Worm (Caenorhabditis elegans): ENCODE data around the gene ift-43.

The ift-43 gene

DNA sequence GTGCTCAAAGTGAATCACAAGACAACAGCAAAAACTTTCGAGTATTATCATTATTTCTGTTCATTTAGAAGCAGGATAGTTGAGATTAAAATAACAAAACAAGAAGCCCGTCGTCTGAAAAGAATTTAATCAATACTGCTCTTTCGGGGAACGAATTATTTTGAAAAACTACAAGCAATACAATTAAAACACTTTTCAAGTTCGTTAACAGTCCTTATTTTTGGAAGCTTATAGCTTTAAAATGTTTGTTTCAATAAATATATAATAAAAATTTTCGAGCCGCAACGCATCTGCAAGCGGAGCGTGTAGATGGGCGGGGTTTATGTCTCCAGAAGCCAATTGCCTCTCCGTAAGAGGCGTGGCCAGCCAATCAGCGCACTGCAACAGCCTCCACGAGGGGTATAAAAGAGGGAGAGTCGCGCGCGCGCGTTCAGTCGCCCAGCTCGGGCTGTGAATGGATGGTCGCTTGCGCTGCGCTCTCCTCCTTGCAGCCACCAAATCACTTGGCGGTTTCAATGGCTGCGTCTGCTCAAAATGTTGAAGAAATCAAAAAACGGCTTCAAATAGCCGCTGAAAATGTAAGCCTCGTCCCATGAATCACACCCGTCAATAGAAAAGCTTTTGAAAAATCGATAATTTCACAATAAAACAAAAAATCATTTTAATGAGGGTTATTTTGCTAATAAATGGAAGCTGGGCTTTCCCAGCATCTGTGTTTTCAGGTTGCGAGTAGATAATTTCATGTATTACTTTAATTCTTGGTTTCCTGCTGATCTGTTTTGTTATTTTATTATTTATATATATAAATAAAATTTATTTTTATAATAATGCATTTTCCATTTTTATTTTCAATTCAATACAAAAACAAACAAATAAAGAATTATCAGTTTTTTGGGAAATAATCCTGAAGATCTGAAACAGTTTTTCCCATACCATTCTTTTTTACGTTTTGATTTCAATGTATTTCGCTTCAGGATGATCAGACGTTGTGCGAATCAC is at the start of gene ift-43, which contains the start of gene mdt-26:
ift-43 (minus strand) TSS at position 51 of the 999 bp plus-strand sequence.
mdt-26 (plus strand) TSS at position 446 of the 999 bp plus-strand sequence.
- TF ChIP-seq F10E7.11 (tag; optimal IDR thresholded peaks at IDR 0.05) (no peak), nhr-90 (tag; optimal IDR thresholded peaks at IDR 0.05) (peak; percentile 6), B0336.3 (GFP tag; IDR thresholded peaks at IDR 0.05) (no peak), mes-4 (tag; optimal IDR thresholded peaks at IDR 0.05) (no peak), hsf-1 (GFP tag; IDR thresholded peaks at IDR 0.05) (no peak), ama-1 (optimal IDR thresholded peaks at IDR 0.05) (peak; percentile 99), ama-1 (GFP tag; optimal IDR thresholded peaks at IDR 0.05) (peak in 1 of 2 experiments; percentile 61), ztf-6 (GFP tag; IDR thresholded peaks at IDR 0.05) (peak; percentile 77), unc-62 (GFP tag; optimal IDR thresholded peaks at IDR 0.05) (no peak), snpc-1.1 (tag; optimal IDR thresholded peaks at IDR 0.05; ENCODE audit: insufficient read depth) (no peak), rcor-1 (GFP tag; IDR thresholded peaks at IDR 0.05) (no peak; the same call in 1 of the 2 replicates), attf-5 (GFP tag; optimal IDR thresholded peaks at IDR 0.05) (peak; percentile 77), gei-17 (GFP tag; optimal IDR thresholded peaks at IDR 0.05) (peak; percentile 56), mcd-1 (GFP tag; IDR thresholded peaks at IDR 0.05) (peak; percentile 85), snpc-1.3 (tag; optimal IDR thresholded peaks at IDR 0.05; ENCODE audit: insufficient read depth) (peak; percentile 53), nhr-80 (tag; optimal IDR thresholded peaks at IDR 0.05) (no peak), ZK185.1 (tag; optimal IDR thresholded peaks at IDR 0.05; ENCODE audit: poor library complexity, severe bottlenecking) (peak; percentile 57), mxl-1 (tag; optimal IDR thresholded peaks at IDR 0.05) (no peak), C17E4.6 (GFP tag; IDR thresholded peaks at IDR 0.05) (peak; percentile 53; the same call in 1 of the 2 replicates), zim-3 (tag; optimal IDR thresholded peaks at IDR 0.05) (peak; percentile 72), egl-18 (GFP tag; IDR thresholded peaks at IDR 0.05) (peak; percentile 86; the same call in 1 of the 2 replicates), sdz-38 (tag; optimal IDR thresholded peaks at IDR 0.05) (peak; percentile 16), madf-3 (GFP tag; IDR thresholded peaks at IDR 0.05) (peak; percentile 93), ceh-79 (tag; optimal IDR thresholded peaks at IDR 0.05) (no peak), ceh-40 (GFP tag; IDR thresholded peaks at IDR 0.05) (peak; percentile 83; the same call in 1 of the 2 replicates), Y53G8AR.9 (GFP tag; conservative IDR thresholded peaks at IDR 0.05) (peak; percentile 66; the same call in 1 of the 2 replicates), efl-1 (GFP tag; optimal IDR thresholded peaks at IDR 0.05) (peak; percentile 44), snpc-4 (GFP tag; optimal IDR thresholded peaks at IDR 0.05) (peak; percentile 59), snpc-4 (tag; optimal IDR thresholded peaks at IDR 0.05) (peak in 2 of 4 experiments; percentile 31 to 49), madf-10 (tag; optimal IDR thresholded peaks at IDR 0.05) (peak; percentile 79), Y53F4B.3 (GFP tag; IDR thresholded peaks at IDR 0.05) (0 out of 2 replicates have a peak, but pooled peaks have one; percentile 37), ztf-22 (GFP tag; optimal IDR thresholded peaks at IDR 0.05) (no peak), xnd-1 (tag; optimal IDR thresholded peaks at IDR 0.05) (no peak), ekl-4 (GFP tag; IDR thresholded peaks at IDR 0.05) (peak; percentile 83), nfya-1 (tag; optimal IDR thresholded peaks at IDR 0.05; ENCODE audit: borderline replicate concordance, insufficient read depth) (no peak), lin-35 (GFP tag; optimal IDR thresholded peaks at IDR 0.05) (peak in 2 of 3 experiments; percentile 0 to 60), ceh-91 (GFP tag; IDR thresholded peaks at IDR 0.05) (0 out of 2 replicates have a peak, but pooled peaks have one; percentile 13), K11D2.4 (GFP tag; IDR thresholded peaks at IDR 0.05) (peak; percentile 91), lin-54 (GFP tag; optimal IDR thresholded peaks at IDR 0.05) (peak; percentile 67), ceh-58 (GFP tag; IDR thresholded peaks at IDR 0.05) (no peak), T26A5.8 (tag; optimal IDR thresholded peaks at IDR 0.05) (no peak), akir-1 (GFP tag; optimal IDR thresholded peaks at IDR 0.05) (no peak), cebp-2 (GFP tag; IDR thresholded peaks at IDR 0.05) (0 out of 2 replicates have a peak, but pooled peaks have one; percentile 40), F23B12.7 (tag; optimal IDR thresholded peaks at IDR 0.05; ENCODE audit: insufficient read depth) (peak; percentile 85), B0261.1 (tag; optimal IDR thresholded peaks at IDR 0.05) (no peak)

Measured in whole organism, young adult.